Fruit fly (Drosophila melanogaster) S2 (cell line): ENCODE data around the gene Plc21C.

Source experiments
- CG8478 ChIP-seq: fragments of >200 bp; optimal IDR thresholded peaks from 2 replicates; lab custom pipeline; 2018
- CTCF ChIP-seq, 2 experiments: fragments of >200 bp; optimal IDR thresholded peaks; 2 replicates each; lab custom pipeline; 2018

- TF ChIP-seq CTCF (optimal IDR thresholded peaks at IDR 0.05; lab: Kevin White, UChicago) (no peak), CG8478 (lab: Kevin White, UChicago) (no peak)
These were observed 64.1 kb downstream of the Plc21C start for dm6 chr2L:369811-370210.
